Fruit fly (Drosophila melanogaster): ENCODE measurements around the gene CG14262.

Gene CG14262

DNA sequence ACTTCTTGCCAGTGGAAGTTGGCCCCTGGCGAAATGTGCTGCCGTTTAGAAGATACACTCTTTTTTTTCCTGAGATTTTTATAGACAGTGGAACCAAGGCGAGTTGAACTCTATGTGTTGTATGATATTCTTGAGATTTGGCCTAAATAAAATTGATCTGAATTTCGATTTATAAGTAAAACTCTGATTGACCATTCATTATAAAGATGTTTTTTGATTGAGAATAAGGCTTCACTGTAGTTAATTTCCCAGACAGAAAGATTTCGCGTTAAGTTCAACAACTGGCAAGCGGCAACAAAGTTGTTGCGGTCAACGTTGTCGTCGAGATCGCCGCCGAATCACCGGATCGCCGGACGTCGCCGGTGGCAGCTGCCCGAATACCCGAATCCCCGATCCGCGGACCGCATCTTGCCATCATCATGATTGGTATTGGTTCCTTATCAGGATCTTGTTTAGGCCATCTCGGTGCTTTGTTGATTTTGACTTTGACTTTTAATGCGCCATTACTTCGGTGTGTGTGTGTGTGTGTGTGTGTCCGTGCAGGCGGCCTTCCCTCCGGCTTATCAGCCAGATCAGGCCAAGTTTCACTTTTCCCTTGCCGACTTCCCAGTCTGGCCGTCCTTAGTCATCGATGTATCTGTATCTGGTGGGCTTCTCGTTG is 43.1 kb downstream of the CG14262 start (continued):
- no peak for TF ChIP-seq eg (GFP tag; IDR thresholded peaks at IDR 0.05)
- TF ChIP-seq Hr38 (GFP tag; optimal IDR thresholded peaks at IDR 0.05) = no peak
- no peak for TF ChIP-seq Lpt (GFP tag; optimal IDR thresholded peaks at IDR 0.05)
- TF ChIP-seq Met (GFP tag; optimal IDR thresholded peaks at IDR 0.05) = peak; percentile 42
- TF ChIP-seq Blimp-1 (GFP tag; optimal IDR thresholded peaks at IDR 0.05) = peak; percentile 73
- peak; percentile 17 for TF ChIP-seq Hr39 (GFP tag; optimal IDR thresholded peaks at IDR 0.05)
- peak; percentile 30 for TF ChIP-seq CG7368 (GFP tag; optimal IDR thresholded peaks at IDR 0.05)
- TF ChIP-seq CG6163 (GFP tag; IDR thresholded peaks at IDR 0.05) = peak; percentile 59; the same call in 2 of the 3 replicates
- TF ChIP-seq topi (GFP tag; optimal IDR thresholded peaks at IDR 0.05) = peak; percentile 37
- TF ChIP-seq CG6792 (GFP tag; optimal IDR thresholded peaks at IDR 0.05) = peak; percentile 52
- TF ChIP-seq CG31627 (GFP tag; optimal IDR thresholded peaks at IDR 0.05) = peak; percentile 25
- TF ChIP-seq Sox14 (GFP tag; optimal IDR thresholded peaks at IDR 0.05) = no peak
- TF ChIP-seq cyc (GFP tag; optimal IDR thresholded peaks at IDR 0.05) = peak; percentile 36
- TF ChIP-seq Ets96B (tag; optimal IDR thresholded peaks at IDR 0.05) = peak; percentile 66
- TF ChIP-seq CG10631 (GFP tag; optimal IDR thresholded peaks at IDR 0.05) = peak; percentile 28
- TF ChIP-seq CG6854 (GFP tag; optimal IDR thresholded peaks at IDR 0.05) = no peak
- TF ChIP-seq Eip78C (GFP tag) = peak; percentile 85
- peak; percentile 53 for TF ChIP-seq CG3919 (GFP tag; optimal IDR thresholded peaks at IDR 0.05)
- no peak for TF ChIP-seq CG1621 (tag; optimal IDR thresholded peaks at IDR 0.05)
- TF ChIP-seq CG10669 (GFP tag; optimal IDR thresholded peaks at IDR 0.05) = peak; percentile 63
- TF ChIP-seq lz (GFP tag; optimal IDR thresholded peaks at IDR 0.05) = peak; percentile 21
- no peak for TF ChIP-seq CG15336 (GFP tag; IDR thresholded peaks at IDR 0.05)
- peak; percentile 39 for TF ChIP-seq achi (GFP tag; optimal IDR thresholded peaks at IDR 0.05)
- peak; percentile 11 for TF ChIP-seq acj6 (GFP tag; optimal IDR thresholded peaks at IDR 0.05)
- peak; percentile 32 for TF ChIP-seq esn (GFP tag; optimal IDR thresholded peaks at IDR 0.05)
- TF ChIP-seq CG6276 (GFP tag; optimal IDR thresholded peaks at IDR 0.05) = no peak
- no peak for TF ChIP-seq Gug (GFP tag; IDR thresholded peaks at IDR 0.05)

DNA sequence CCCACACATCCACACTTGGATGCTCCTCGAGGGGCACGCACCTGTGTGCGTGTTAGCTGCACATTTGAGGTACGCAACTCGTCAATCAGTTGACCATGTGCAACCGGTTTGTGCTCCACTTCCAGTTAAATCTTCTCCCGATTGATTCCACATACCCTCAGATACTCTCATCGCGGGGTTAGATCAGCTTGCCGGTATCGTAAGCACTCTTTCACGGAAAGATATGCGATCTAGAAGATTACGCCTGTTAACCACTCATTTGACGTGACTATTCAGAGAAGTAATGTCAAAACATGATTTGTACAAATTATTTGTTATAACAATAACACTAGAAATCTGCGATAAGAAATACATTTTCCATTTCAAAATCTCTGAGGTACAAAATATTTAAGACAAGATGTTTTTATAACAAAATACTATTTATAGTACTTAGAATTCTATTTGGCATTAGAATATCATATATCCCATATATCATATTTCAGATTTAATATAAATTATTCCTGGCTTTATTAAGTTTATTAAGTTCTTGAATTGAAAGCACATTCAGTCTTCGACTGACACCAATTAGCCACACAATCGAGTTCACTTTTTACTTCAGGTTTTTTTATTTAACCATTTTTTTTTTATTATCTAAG is 44.3 kb downstream of the CG14262 start:
- peak; percentile 62 for TF ChIP-seq CG32006 (GFP tag; optimal IDR thresholded peaks at IDR 0.05)
- 0 out of 3 replicates have a peak, but pooled peaks have one; percentile 12 for TF ChIP-seq eg (GFP tag; IDR thresholded peaks at IDR 0.05)
- peak; percentile 1 for TF ChIP-seq Met (GFP tag; optimal IDR thresholded peaks at IDR 0.05)
- peak; percentile 36 for TF ChIP-seq svp (GFP tag)
- peak; percentile 7 for TF ChIP-seq CG10631 (GFP tag; optimal IDR thresholded peaks at IDR 0.05)
- peak; percentile 21 for TF ChIP-seq acj6 (GFP tag; optimal IDR thresholded peaks at IDR 0.05)
- TF ChIP-seq ss (GFP tag; optimal IDR thresholded peaks at IDR 0.05) = peak in 1 of 2 experiments; percentile 88
- TF ChIP-seq pdm3 (GFP tag; optimal IDR thresholded peaks at IDR 0.05) = no peak
- no peak for TF ChIP-seq Gug (GFP tag; IDR thresholded peaks at IDR 0.05)
- TF ChIP-seq esn (GFP tag; optimal IDR thresholded peaks at IDR 0.05) = peak; percentile 45
- no peak for TF ChIP-seq salr (GFP tag; optimal IDR thresholded peaks at IDR 0.05)
- peak; percentile 20 for TF ChIP-seq Hr4 (GFP tag; optimal IDR thresholded peaks at IDR 0.05)
- no peak for TF ChIP-seq Sox102F (GFP tag; optimal IDR thresholded peaks at IDR 0.05)
- TF ChIP-seq CG4318 (GFP tag; optimal IDR thresholded peaks at IDR 0.05) = peak; percentile 21
- TF ChIP-seq Eip78C (GFP tag) = peak; percentile 52
- TF ChIP-seq CG6276 (GFP tag; optimal IDR thresholded peaks at IDR 0.05) = no peak
- no peak for TF ChIP-seq CG1621 (tag; optimal IDR thresholded peaks at IDR 0.05)
- no peak for TF ChIP-seq fd85E (GFP tag; optimal IDR thresholded peaks at IDR 0.05)

DNA sequence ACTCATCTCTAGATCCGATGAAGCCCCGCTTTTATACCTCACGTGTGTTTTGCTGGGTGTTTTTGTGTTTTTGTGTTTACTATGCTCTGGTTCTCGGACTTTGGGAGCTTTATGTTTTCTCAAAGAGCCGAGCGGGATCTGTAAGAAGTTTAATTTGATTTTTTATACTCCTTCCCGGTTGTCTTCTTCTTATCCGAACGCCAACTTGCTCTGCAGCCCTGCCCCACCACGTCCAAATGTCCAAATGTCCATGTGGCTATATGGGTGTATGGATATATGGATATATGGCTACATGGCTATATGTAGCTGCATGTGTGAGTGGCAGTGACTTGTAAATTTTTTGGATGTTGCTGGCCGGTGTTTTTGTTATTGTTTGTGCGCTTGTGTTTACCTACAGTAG is 46.4 kb downstream of the CG14262 start:
- peak in 1 of 2 experiments; percentile 25 for TF ChIP-seq ss (GFP tag; optimal IDR thresholded peaks at IDR 0.05)
- TF ChIP-seq dsx (GFP tag; optimal IDR thresholded peaks at IDR 0.05; ENCODE audit: poor library complexity, severe bottlenecking) = peak; percentile 4
- no peak for TF ChIP-seq vri (GFP tag; optimal IDR thresholded peaks at IDR 0.05)
- TF ChIP-seq net (GFP tag; optimal IDR thresholded peaks at IDR 0.05) = no peak
- peak; percentile 70 for TF ChIP-seq CG6854 (GFP tag; optimal IDR thresholded peaks at IDR 0.05)

Data from whole organism, prepupa.